Worm (Caenorhabditis elegans) whole organism, L4 larva: ENCODE data around the gene F11F1.1.

Experiments used
- dmd-8 ChIP-seq: fragments of 200-800 bp; sonication (Bioruptor generic); IDR thresholded peaks from 2 replicates; pipeline ENCODE4 v1.3.6; 2022; ENCODE audit warnings: missing genetic modification characterization, missing compliant biosample characterization
- nhr-6 ChIP-seq: fragments of 150-350 bp; optimal IDR thresholded peaks from 2 replicates; lab custom pipeline; 2014; ENCODE audit warnings: missing biosample characterization, missing genetic modification characterization
- pha-4 ChIP-seq, 2 experiments: fragments of 150-350 bp in 1 of 2; fragments of 200-800 bp in 1 of 2; sonication (Bioruptor generic) in 1 of 2; IDR thresholded peaks in 1 of 2; optimal IDR thresholded peaks in 1 of 2; 2 replicates each; pipeline versions ENCODE4 v1.3.6 to Lab custom; 2014 to 2022; ENCODE audit warnings: missing genetic modification characterization in 2 of 2, missing genetic modification reagents in 2 of 2, missing biosample characterization in 1 of 2, missing compliant biosample characterization in 1 of 2
- snpc-1.2 ChIP-seq: fragments of 200-800 bp; sonication (Bioruptor generic); IDR thresholded peaks from 2 replicates; pipeline ENCODE4 v1.3.6; 2022; ENCODE audit warnings: missing genetic modification reagents, missing genetic modification characterization, missing compliant biosample characterization
- snpc-4 ChIP-seq: fragments of 150-350 bp; optimal IDR thresholded peaks from 2 replicates; lab custom pipeline; 2014; ENCODE audit warnings: missing biosample characterization, missing genetic modification characterization
- zfp-2 ChIP-seq: sonication (generic microtip); optimal IDR thresholded peaks from 2 replicates; lab custom pipeline; 2016; ENCODE audit warnings: mild to moderate bottlenecking, missing genetic modification characterization, missing compliant biosample characterization

ce11 chrIII:13439415-13439814 lies 44.1 kb downstream of the F11F1.1 start, which contains the start of gene ciao-2B:
- no peak for TF ChIP-seq nhr-6 (tag; lab: Kevin White, UChicago)
- no peak for TF ChIP-seq pha-4 (GFP tag; IDR thresholded peaks at IDR 0.05; lab: Robert Waterston, UW)
- no peak for TF ChIP-seq pha-4 (tag; optimal IDR thresholded peaks at IDR 0.05; lab: Kevin White, UChicago)
- TF ChIP-seq zfp-2 (tag; lab: Kevin White, UChicago) = no peak
- TF ChIP-seq snpc-1.2 (GFP tag; lab: Robert Waterston, UW) = no peak
- TF ChIP-seq snpc-4 (tag; lab: Kevin White, UChicago) = no peak
- TF ChIP-seq dmd-8 (GFP tag; lab: Robert Waterston, UW) = no peak
